Worm (Caenorhabditis elegans) whole organism, late embryonic: ENCODE data around the gene unc-39.

Experiments
- ceh-14 ChIP-seq: sonication (generic microtip); optimal IDR thresholded peaks from 2 replicates; lab custom pipeline; 2016; ENCODE audit warnings: missing genotype, missing genetic modification characterization, missing compliant biosample characterization
- ets-4 ChIP-seq: sonication (generic microtip); optimal IDR thresholded peaks from 2 replicates; lab custom pipeline; 2016; ENCODE audit warnings: missing genetic modification characterization, missing compliant biosample characterization

DNA sequence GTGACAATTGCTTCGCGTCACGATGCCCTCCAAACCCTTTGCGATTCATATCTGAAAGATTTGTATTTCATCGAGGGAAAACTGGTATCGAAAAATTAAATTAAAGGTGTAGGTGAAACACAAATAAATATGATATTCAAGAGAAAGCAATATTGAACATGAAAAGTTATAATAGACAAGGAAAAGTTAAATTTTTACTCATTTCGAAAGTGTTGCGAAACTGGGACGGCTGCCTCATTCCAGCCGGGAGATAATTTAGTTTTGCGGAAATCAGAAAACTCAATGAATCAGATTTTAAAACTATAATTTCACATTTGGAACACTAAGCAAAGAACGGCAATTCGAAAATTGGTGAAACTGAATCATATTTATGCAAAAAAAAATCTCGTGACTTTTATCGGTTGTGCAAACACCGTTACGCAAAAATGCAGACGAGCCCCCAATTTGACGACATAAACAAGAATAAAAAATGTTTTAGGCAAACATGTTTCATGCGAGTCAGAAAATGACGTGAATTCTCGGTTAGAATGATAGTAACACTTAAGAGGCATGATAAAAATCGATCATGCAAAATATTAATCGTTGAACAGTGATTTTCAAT, 42.2 kb downstream of the unc-39 start, which contains the start of the genes nxf-1 and C15H11.11:
- no peak for TF ChIP-seq ets-4 (tag; lab: Kevin White, UChicago)
- no peak for TF ChIP-seq ceh-14 (tag; lab: Kevin White, UChicago)
